Fruit fly (Drosophila melanogaster): ENCODE results near the gene CG14374.

DNA sequence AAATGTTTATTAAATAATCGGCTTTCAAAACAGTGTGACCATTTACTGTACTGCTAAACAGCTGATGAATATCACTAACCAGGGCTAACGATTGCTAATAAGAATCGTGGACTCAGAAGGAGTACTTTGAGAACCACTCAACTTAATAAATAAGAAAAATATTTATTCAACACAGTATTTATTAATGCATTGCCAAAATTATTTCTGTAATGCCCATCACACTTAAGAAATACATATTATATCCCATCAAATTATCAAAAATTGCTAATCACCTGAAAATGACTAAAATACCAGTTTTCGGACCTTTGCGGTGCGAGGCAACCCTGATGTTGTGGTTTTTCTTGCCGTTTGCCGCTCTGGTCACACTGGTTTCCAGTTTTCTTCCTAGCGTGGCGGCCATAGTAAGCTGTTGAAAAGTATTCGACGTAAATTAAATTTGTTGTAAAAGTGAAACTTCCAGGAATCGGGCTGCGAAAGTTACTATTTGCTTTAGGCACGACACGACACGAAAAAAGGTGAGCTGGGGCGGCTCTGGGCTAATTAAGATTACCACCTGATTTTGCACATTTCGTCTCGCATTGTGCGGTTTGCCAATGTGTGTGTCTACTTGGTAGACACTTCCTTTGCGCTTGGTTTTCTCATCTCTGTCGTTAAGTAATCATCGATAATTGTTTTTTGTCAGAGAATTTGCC is 15.1 kb downstream of the CG14374 start, which contains the start of the genes mRpS21 and Droj2:
- TF ChIP-seq Crg-1 (GFP tag; optimal IDR thresholded peaks at IDR 0.05) = peak; percentile 63
- TF ChIP-seq CG11617 (GFP tag; optimal IDR thresholded peaks at IDR 0.05) = peak; percentile 39
- TF ChIP-seq CG33017 (tag; optimal IDR thresholded peaks at IDR 0.05) = peak; percentile 34
- no peak for TF ChIP-seq cic (GFP tag; optimal IDR thresholded peaks at IDR 0.05)
- TF ChIP-seq Clk (GFP tag; optimal IDR thresholded peaks at IDR 0.05) = peak; percentile 56
- no peak for TF ChIP-seq kay (GFP tag; ENCODE audit: borderline replicate concordance)
- TF ChIP-seq CG5204 (GFP tag; optimal IDR thresholded peaks at IDR 0.05) = peak; percentile 82
- TF ChIP-seq ovo (GFP tag; optimal IDR thresholded peaks at IDR 0.05) = peak; percentile 37
- peak; percentile 80 for TF ChIP-seq toe (GFP tag; optimal IDR thresholded peaks at IDR 0.05)
- TF ChIP-seq CG7101 (tag; optimal IDR thresholded peaks at IDR 0.05) = peak; percentile 68
- peak; percentile 71 for TF ChIP-seq CG1620 (GFP tag; optimal IDR thresholded peaks at IDR 0.05)
- peak; percentile 30 for TF ChIP-seq Mnt (GFP tag; optimal IDR thresholded peaks at IDR 0.05)

Measured in whole organism, adult.